Fruit fly (Drosophila melanogaster) ovary, adult (tissue): ENCODE results near the gene AhcyL2.
A peak's percentile ranks its signal among the peaks of the same experiment; 100 is the strongest.
"Not testable (repeated sequence)": the region's sequence is repeated elsewhere in the genome, so short reads cannot be mapped to it uniquely, and the experiment has no call there.

Experiments
- CG17801 ChIP-seq: fragments of 200-800 bp; optimal IDR thresholded peaks from 2 replicates; lab custom pipeline; 2019; ENCODE audit warnings: missing biosample characterization, mild to moderate bottlenecking, missing genetic modification characterization, moderate library complexity; ENCODE audit not compliant: partially characterized antibody

AhcyL2 gene

DNA sequence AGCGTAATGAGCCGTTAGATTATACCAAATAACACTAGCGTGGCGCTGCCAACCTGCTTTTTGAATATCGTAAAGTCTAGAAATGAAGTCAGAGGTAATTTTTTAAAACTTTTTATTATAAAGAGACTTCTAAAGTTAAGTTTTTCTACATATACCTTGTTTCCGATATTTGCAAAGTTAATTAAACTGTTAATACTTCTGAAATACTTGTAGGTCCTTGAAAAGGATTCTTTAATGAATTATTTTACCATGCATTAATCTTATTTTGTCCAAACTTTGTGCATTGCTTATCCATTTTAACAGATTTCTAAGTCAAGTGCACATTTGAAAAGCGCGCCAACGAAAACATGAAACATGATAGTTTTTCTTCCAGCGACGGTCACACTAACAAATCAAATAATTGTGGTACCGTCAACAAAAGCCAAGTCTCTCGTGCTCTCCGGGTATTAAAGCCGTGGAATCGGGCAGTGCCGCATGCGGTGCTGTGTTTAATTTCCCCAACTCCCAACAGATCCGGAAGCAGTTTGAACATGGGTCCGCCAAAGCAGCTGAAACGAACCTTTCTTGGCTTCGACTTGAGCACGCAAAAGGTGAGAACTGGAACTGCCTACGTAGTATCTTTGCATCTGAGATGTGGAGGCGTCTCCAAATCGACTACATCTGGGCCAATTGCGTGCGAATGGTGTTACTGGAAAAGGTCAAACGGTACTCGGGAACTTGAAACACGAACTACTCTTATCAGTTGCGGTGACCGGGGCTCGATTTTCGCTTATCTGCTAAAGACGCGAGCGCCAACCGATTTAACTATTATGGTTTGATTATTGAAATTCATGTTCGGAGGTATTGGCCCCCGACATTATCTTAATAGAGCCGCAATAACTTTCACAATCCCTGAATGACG lies 14.4 kb upstream of the AhcyL2 start, which contains the start of the genes EMC2A and CG3534:
EMC2A (minus strand) TSS at position 13 of the 901 bp plus-strand sequence.
CG3534 (plus strand) TSS at position 388 of the 901 bp plus-strand sequence.
- TF ChIP-seq CG17801 = no peak

dm6 chr3R:16992716-16993115 lies 10.8 kb upstream of the AhcyL2 start, which contains the start of gene CG31274:
Gene CG31274 (plus strand): TSS chr3R:16993016.
- not testable (repeated sequence) for TF ChIP-seq CG17801

- TF ChIP-seq CG17801 = no peak
These were observed 9.8 kb upstream of the AhcyL2 start, which contains the start of gene EMC2B for dm6 chr3R:16991781-16992180. Gene EMC2B (minus strand): TSS chr3R:16991878.

- not testable (repeated sequence) for TF ChIP-seq CG17801
These were observed 6.6 kb upstream of the AhcyL2 start, which contains the start of gene MESK4 for dm6 chr3R:16988514-16988913. Gene MESK4 (plus strand): TSS chr3R:16988814.

DNA sequence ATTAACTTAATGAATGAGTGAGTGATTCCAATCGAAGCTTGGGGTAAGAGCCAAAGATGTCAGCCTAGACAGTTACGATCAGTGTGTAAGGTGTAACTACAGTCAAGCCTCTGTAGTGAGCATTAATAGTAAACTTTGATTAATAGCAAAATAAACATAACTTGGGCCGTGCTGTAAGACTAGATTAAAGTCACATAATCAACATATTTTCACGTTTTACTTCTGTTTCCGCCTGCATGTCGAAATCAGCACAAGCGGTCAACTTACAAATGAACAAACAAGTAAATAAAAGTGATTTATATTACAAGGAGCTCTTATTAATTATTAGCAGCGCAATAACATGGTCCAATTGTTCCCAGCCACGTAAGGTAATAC lies 6.0 kb upstream of the AhcyL2 start:
- TF ChIP-seq CG17801 = no peak

DNA sequence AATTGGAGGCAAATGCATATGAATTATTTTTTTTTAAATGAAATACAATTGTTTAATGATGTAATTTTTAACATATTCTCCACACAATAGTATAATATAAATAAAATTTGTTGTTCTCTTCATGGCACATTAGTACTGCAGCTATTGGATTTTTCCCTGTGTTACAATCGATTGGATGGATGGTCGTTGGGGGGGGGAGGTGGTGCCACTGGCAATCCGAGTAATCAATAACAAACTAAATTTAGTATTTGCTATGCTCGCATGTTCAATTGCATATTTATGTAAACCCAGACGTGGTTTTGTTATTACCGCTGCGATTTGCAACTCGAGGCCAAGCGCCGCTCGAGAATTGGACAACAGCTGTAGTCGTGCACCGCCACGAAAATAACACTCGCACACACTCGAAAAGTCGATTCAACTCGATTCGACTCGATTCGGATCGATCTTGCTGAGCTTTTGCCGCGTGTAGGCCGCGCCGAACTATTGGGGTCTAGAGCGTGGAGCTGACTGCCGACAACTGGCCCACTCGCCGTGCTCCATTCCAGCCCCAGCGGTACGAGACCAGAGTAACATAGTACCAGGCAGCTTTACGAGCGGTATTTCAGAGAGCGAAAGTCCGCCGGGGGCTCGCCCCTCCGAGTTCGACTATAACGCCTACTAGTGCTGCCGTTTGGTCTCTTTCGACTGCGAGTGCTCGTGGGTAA lies 5.4 kb upstream of the AhcyL2 start, which contains the start of gene CG18622:
CG18622 (minus strand) TSS at position 513 of the 704 bp plus-strand sequence.
- peak; percentile 2 for TF ChIP-seq CG17801

DNA sequence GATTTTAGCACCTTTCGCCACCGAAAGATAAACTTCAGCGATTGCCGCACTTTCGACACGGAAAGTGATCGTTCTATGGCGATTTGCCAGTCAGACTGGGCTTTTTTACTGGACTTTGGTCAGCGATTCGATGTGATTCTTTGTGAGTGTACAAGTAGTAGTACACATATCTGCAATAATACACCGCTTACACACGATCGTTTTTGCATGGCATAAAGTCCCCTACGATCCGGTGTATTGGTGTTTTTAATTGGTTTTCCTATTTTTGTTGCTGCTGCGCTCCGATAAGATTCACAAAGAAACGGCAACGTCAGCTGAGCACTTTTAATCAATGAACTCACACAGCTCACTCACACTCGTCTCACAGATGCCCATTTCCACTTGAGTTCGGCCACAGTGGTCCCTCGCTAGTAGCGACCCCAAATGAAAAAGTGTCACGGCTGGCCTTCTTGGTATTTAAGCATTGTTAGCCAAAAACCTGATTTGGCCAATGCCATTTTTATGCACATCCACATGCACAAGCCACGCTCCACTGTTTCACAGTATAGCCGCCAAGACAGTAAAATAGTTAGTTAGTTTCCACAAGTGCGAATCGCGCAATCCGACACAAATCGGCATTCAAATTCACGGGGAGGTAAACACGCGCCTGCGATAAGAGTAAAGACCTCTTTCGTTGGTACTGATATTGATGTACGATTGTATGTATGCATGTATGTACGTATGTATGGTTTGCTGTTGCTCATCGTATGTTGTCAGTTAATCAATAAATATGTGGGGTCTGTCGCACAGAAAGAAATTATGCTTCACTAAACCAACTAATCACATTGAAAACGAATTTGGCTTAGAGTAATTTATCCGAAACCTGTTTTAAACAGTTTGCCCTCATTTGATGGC lies 4.5 kb upstream of the AhcyL2 start:
- peak; percentile 91 for TF ChIP-seq CG17801

DNA sequence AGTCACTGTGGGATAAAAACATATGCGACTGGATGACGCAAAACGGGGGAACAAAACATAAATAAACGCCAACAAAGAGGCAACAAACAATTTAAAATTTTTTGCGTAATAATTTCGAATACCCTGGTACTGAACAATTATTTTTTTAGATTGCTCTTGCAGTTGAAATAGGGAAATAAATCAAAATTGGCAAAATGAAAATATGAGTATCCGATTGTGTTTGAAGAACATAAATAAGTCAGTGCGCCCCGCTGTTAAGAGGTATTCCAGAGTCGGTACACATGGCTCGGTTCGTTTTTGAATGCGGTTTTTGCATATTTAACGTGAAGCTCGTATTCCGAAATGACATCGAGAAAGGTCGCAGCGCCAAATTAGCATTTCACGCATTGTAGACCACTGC lies 3.6 kb upstream of the AhcyL2 start:
- no peak for TF ChIP-seq CG17801

DNA sequence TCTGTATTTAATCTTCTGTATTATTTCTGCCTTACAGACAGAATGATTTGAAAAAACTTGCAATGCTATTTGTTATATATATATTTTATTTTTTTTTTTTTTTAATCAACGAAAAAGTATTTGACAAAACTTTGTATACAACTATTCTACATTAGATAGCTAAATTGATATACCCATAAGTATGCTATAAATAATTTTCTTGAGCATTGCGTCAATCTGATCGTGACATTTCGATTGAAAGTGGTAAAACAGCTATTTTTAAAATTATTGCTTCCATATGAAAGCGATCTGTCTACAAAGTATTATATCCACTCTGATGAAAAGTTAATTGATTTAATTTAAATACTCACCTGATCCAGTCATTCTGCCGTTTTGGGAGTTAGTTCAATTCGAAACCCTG lies 2.3 kb upstream of the AhcyL2 start:
- no peak for TF ChIP-seq CG17801

- no peak for TF ChIP-seq CG17801
These were observed 1.0 kb upstream of the AhcyL2 start for dm6 chr3R:16983001-16983400.

DNA sequence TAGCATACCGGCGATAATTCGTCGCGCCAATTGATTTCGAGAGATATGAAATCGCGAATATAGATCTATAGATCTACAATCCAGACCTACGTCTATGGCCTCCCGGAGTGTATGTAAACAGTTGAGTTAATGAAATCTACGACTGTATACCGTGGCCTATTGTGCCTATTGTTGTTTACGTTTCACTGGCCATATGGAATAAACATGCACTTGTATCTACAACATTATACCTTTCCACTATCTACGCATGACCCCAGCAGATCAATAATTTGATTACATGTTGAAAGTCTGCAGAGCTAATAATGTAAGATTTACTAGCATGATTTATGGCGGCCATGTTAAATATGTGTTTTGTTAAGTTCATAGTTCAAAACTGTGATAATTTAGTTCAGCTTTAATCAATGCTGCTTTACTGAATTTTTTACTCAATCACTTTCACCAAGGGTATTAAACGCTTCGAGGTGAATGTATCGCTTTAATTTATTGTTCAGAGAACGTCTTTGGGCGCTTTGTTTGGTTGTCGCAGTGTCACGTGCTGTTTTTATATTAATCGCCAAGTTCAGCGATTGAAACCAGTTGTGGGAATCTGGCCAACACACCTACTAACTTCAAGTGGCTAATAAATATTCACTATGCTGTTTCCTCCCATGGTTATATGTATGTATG lies 867 bp downstream of the AhcyL2 start:
- TF ChIP-seq CG17801 = no peak

DNA sequence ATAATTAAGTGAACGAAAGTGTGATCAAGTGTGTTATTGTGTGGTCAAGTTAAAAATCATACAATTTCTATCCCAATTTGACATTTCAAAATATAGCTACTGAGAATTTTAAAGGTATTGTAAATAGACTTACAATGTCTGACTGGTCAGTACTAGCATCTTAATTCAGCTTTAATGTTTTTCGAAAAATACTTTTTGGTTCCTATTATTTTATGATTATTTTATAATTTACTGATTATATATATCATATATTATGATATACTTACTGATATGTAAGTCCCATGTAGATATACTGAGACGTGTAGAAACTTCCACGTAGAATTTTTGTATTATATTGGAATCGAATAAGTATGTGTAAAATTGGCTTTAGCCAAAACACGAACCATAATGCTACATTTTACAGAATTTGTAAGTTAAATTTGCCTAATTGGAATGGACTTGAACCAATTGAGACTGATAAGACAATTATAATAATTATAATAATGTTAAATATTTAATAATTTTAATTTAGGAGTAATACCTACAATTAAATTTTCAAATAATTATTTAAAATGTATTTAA lies 4.1 kb downstream of the AhcyL2 start, which contains the start of gene Actn3:
Actn3 (minus strand) TSS at position 51 of the 561 bp plus-strand sequence.
- TF ChIP-seq CG17801 = no peak

- no peak for TF ChIP-seq CG17801
These were observed 7.1 kb downstream of the AhcyL2 start, which contains the start of gene VhaM9.7-d for dm6 chr3R:16974904-16975303. Gene VhaM9.7-d (plus strand): TSS chr3R:16975204.

dm6 chr3R:16972575-16972974 lies 9.4 kb downstream of the AhcyL2 start:
- TF ChIP-seq CG17801 = no peak

DNA sequence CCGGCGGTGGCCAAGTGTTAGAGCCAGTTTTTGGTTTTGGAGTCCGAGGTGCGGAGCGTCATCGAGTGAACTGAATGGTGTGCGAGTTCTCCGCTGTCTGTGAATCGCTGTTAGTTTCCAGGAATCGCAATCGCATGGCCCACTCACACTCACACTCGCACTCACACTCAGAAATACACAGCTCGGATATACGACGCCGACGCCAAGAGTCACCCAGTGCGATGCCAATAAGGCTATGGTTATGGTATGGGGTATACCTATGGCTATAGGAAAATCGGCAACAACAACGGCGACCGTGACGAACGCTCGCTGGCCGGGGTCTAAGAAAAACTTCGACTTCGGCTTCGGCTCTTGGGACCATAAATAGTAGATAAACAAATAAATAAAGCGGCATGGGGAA lies 9.8 kb downstream of the AhcyL2 start, which contains the start of gene Abd-B:
Abd-B (minus strand) TSS at position 101 of the 400 bp plus-strand sequence.
- no peak for TF ChIP-seq CG17801
